Worm (Caenorhabditis elegans): ENCODE measurements around the gene ZK836.3.

- TF ChIP-seq aly-2 (tag; optimal IDR thresholded peaks at IDR 0.05) (no peak), lsy-2 (tag; optimal IDR thresholded peaks at IDR 0.05) (no peak), pqm-1 (tag; optimal IDR thresholded peaks at IDR 0.05) (no peak), skn-1 (tag; optimal IDR thresholded peaks at IDR 0.05) (no peak), dsc-1 (tag; optimal IDR thresholded peaks at IDR 0.05) (peak; percentile 47), lin-39 (tag; optimal IDR thresholded peaks at IDR 0.05) (no peak), ama-1 (optimal IDR thresholded peaks at IDR 0.05) (no peak), jun-1 (tag; optimal IDR thresholded peaks at IDR 0.05) (no peak), unc-98 (GFP tag; IDR thresholded peaks at IDR 0.05) (no peak), nhr-11 (tag; optimal IDR thresholded peaks at IDR 0.05) (no peak), unc-62 (GFP tag; optimal IDR thresholded peaks at IDR 0.05) (no peak), efl-3 (GFP tag; optimal IDR thresholded peaks at IDR 0.05) (no peak)
Measured at ce11 chrV:12152857-12153256, 42.9 kb downstream of the ZK836.3 start, which contains the start of gene C27A7.8.

Data from whole organism, L1 larva.